Worm (Caenorhabditis elegans) whole organism, young adult: ENCODE data around the gene Y38C1BA.1.

Source experiments
- Y95B8A.8 ChIP-seq: fragments of 200-800 bp; sonication (Bioruptor generic); IDR thresholded peaks from 2 replicates; pipeline ENCODE4 v1.3.6; 2022; ENCODE audit warnings: missing genetic modification reagents, missing genetic modification characterization, missing compliant biosample characterization
- mel-28 ChIP-seq: sonication (generic microtip); optimal IDR thresholded peaks from 2 replicates; lab custom pipeline; 2016; ENCODE audit warnings: borderline replicate concordance, mild to moderate bottlenecking, missing genetic modification characterization, missing compliant biosample characterization
- nhr-90 ChIP-seq: sonication (generic microtip); optimal IDR thresholded peaks from 2 replicates; lab custom pipeline; 2016; ENCODE audit warnings: missing genotype, mild to moderate bottlenecking, missing genetic modification characterization, missing compliant biosample characterization
- snpc-1.3 ChIP-seq: sonication (generic microtip); optimal IDR thresholded peaks from 2 replicates; lab custom pipeline; 2017; ENCODE audit warnings: missing genetic modification characterization, mild to moderate bottlenecking, missing compliant biosample characterization, antibody characterized with exemption, moderate library complexity, missing genotype, missing genetic modification reagents; ENCODE audit not compliant: insufficient read depth
- zfh-2 ChIP-seq: fragments of 200-800 bp; sonication (Bioruptor generic); conservative IDR thresholded peaks from 2 replicates; pipeline ENCODE4 v1.3.6; 2022; ENCODE audit warnings: missing genetic modification reagents, missing genetic modification characterization, missing compliant biosample characterization

DNA sequence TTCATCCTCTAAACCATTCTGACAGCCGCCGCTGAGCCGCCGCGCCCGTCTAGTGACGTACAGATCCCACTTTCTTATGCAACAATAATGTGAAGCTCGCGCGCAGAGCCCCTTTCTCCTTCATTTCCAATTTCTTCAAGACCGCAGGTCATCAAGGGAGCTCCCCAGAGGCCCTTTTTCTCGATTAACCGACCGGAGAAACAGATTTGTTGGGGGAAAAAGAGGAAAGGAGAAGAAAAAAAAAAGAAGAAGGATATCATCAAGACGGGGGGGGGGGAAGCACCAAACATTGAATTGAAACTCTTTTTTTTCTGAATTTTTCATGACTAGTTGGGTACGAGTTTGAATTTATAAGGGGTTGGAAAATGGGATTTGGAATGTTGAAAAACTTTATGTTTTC is 23.6 kb upstream of the Y38C1BA.1 start:
- TF ChIP-seq nhr-90 (tag; lab: Kevin White, UChicago) (no peak), Y95B8A.8 (GFP tag; lab: Robert Waterston, UW) (no peak), snpc-1.3 (tag; lab: Kevin White, UChicago) (no peak), zfh-2 (GFP tag; lab: Robert Waterston, UW) (no peak), mel-28 (no peak)
